Worm (Caenorhabditis elegans) whole organism, L2 larva: ENCODE measurements around the gene hmit-1.1.
A peak's percentile ranks its signal among the peaks of the same experiment; 100 is the strongest.

Experiments
- R02D3.7 ChIP-seq: fragments of 150-350 bp; optimal IDR thresholded peaks from 2 replicates; lab custom pipeline; 2014; ENCODE audit warnings: missing biosample characterization, missing genetic modification characterization
- Y55F3AM.14 ChIP-seq: fragments of 200-800 bp; sonication (Bioruptor generic); optimal IDR thresholded peaks from 2 replicates; lab custom pipeline; 2018; ENCODE audit warnings: mild to moderate bottlenecking, missing genetic modification characterization, missing compliant biosample characterization
- alr-1 ChIP-seq: fragments of 150-350 bp; optimal IDR thresholded peaks from 2 replicates; lab custom pipeline; 2014; ENCODE audit warnings: missing biosample characterization, missing genetic modification characterization
- crh-2 ChIP-seq: sonication (generic microtip); optimal IDR thresholded peaks from 2 replicates; lab custom pipeline; 2017; ENCODE audit warnings: missing biosample characterization, missing genetic modification characterization
- elt-1 ChIP-seq: fragments of 150-350 bp; optimal IDR thresholded peaks from 2 replicates; lab custom pipeline; 2014; ENCODE audit warnings: missing biosample characterization, missing genetic modification characterization
- lin-11 ChIP-seq: fragments of 150-350 bp; sonication (generic microtip); optimal IDR thresholded peaks from 2 replicates; lab custom pipeline; 2014; ENCODE audit warnings: missing biosample characterization, missing genetic modification characterization, inconsistent platforms, mixed read lengths
- lin-13 ChIP-seq: fragments of 150-350 bp; optimal IDR thresholded peaks from 2 replicates; lab custom pipeline; 2014; ENCODE audit warnings: missing biosample characterization, missing genetic modification reagents, missing genetic modification characterization
- lin-39 ChIP-seq: fragments of 150-350 bp; optimal IDR thresholded peaks from 2 replicates; lab custom pipeline; 2014; ENCODE audit warnings: missing biosample characterization, missing genetic modification reagents, missing genetic modification characterization
- lsy-2 ChIP-seq, 2 experiments: fragments of 150-350 bp in 1 of 2; sonication (generic microtip) in 1 of 2; optimal IDR thresholded peaks; 2 replicates each; lab custom pipeline; 2014 to 2017; ENCODE audit warnings: missing biosample characterization in 2 of 2, missing genetic modification characterization in 2 of 2
- nhr-11 ChIP-seq: fragments of 150-350 bp; optimal IDR thresholded peaks from 2 replicates; lab custom pipeline; 2014; ENCODE audit warnings: missing biosample characterization, missing genetic modification characterization
- nhr-129 ChIP-seq: fragments of 150-350 bp; optimal IDR thresholded peaks from 2 replicates; lab custom pipeline; 2014; ENCODE audit warnings: missing biosample characterization, missing genetic modification characterization
- nhr-21 ChIP-seq: fragments of 150-350 bp; optimal IDR thresholded peaks from 2 replicates; lab custom pipeline; 2014; ENCODE audit warnings: missing biosample characterization, missing genetic modification characterization
- nhr-25 ChIP-seq: fragments of 150-350 bp; sonication (generic microtip); optimal IDR thresholded peaks from 3 replicates; lab custom pipeline; 2014; ENCODE audit warnings: missing biosample characterization, missing genetic modification characterization
- nhr-77 ChIP-seq: fragments of 150-350 bp; optimal IDR thresholded peaks from 2 replicates; lab custom pipeline; 2014; ENCODE audit warnings: missing biosample characterization, missing genetic modification characterization
- peb-1 ChIP-seq: fragments of 150-350 bp; optimal IDR thresholded peaks from 2 replicates; lab custom pipeline; 2014; ENCODE audit warnings: missing biosample characterization, missing genetic modification characterization
- sem-4 ChIP-seq: fragments of 150-350 bp; optimal IDR thresholded peaks from 2 replicates; lab custom pipeline; 2014; ENCODE audit warnings: missing biosample characterization, missing genetic modification reagents, missing genetic modification characterization
- skn-1 ChIP-seq: sonication (generic microtip); optimal IDR thresholded peaks from 2 replicates; lab custom pipeline; 2017; ENCODE audit warnings: missing biosample characterization, missing genetic modification characterization
- sma-9 ChIP-seq, 2 experiments: fragments of 150-350 bp in 1 of 2; sonication (generic microtip) in 1 of 2; optimal IDR thresholded peaks; 2 replicates each; lab custom pipeline; 2014 to 2016; ENCODE audit warnings: missing genetic modification characterization in 2 of 2, mild to moderate bottlenecking in 1 of 2, missing biosample characterization in 1 of 2, missing compliant biosample characterization in 1 of 2, missing genetic modification reagents in 1 of 2, moderate library complexity in 1 of 2
- zag-1 ChIP-seq: fragments of 150-350 bp; optimal IDR thresholded peaks from 2 replicates; lab custom pipeline; 2014; ENCODE audit warnings: missing biosample characterization, missing genetic modification characterization
- ztf-1 ChIP-seq: fragments of 200-800 bp; sonication (Bioruptor generic); conservative IDR thresholded peaks from 2 replicates; pipeline ENCODE4 v1.3.6; 2022; ENCODE audit warnings: missing genetic modification characterization, missing compliant biosample characterization

The hmit-1.1 gene

ce11 chrV:18571533-18571932, 54.9 kb downstream of the hmit-1.1 start, which contains the start of gene Y51A2D.21:
Y51A2D.21 (plus strand) TSS chrV:18571833.
- TF ChIP-seq lin-13 (GFP tag; lab: Kevin White, UChicago) (no peak), sem-4 (tag; lab: Kevin White, UChicago) (no peak), alr-1 (tag; lab: Kevin White, UChicago) (no peak), zag-1 (tag; lab: Kevin White, UChicago) (no peak), ztf-1 (GFP tag; lab: Robert Waterston, UW) (no peak), Y55F3AM.14 (GFP tag; lab: Kevin White, UChicago) (no peak), peb-1 (tag; lab: Kevin White, UChicago) (no peak), lsy-2 (tag; optimal IDR thresholded peaks at IDR 0.05; lab: Kevin White, UChicago) (no peak), nhr-21 (tag; lab: Kevin White, UChicago) (no peak), sma-9 (GFP tag; optimal IDR thresholded peaks at IDR 0.05; lab: Kevin White, UChicago) (no peak), sma-9 (tag; optimal IDR thresholded peaks at IDR 0.05; lab: Kevin White, UChicago) (no peak), elt-1 (tag; lab: Kevin White, UChicago) (no peak), crh-2 (tag; lab: Kevin White, UChicago) (no peak), lin-11 (tag; lab: Kevin White, UChicago) (no peak), nhr-77 (no peak), skn-1 (no peak), nhr-11 (tag; lab: Kevin White, UChicago) (no peak), lin-39 (no peak)

- TF ChIP-seq nhr-25 (peak; percentile 63), nhr-129 (no peak), R02D3.7 (tag; lab: Kevin White, UChicago) (no peak), nhr-77 (no peak), lin-13 (GFP tag; lab: Kevin White, UChicago) (peak; percentile 54), lsy-2 (tag; optimal IDR thresholded peaks at IDR 0.05; lab: Kevin White, UChicago) (peak; percentile 26 to 32), ztf-1 (GFP tag; lab: Robert Waterston, UW) (0 out of 2 replicates have a peak, but pooled peaks have one; percentile 16), Y55F3AM.14 (GFP tag; lab: Kevin White, UChicago) (peak; percentile 60)
These were observed 56.6 kb downstream of the hmit-1.1 start for ce11 chrV:18573199-18573598.
